Worm (Caenorhabditis elegans): Measurements from ENCODE around the gene cyp-13A3.

- TF ChIP-seq ama-1 (optimal IDR thresholded peaks at IDR 0.05): no peak
- TF ChIP-seq ets-7 (tag; optimal IDR thresholded peaks at IDR 0.05): no peak
- no peak for TF ChIP-seq flt-1 (GFP tag; IDR thresholded peaks at IDR 0.05)
- no peak for TF ChIP-seq ceh-36 (tag; optimal IDR thresholded peaks at IDR 0.05)
- no peak for TF ChIP-seq hmg-4 (GFP tag; optimal IDR thresholded peaks at IDR 0.05)
- TF ChIP-seq sea-1 (GFP tag; conservative IDR thresholded peaks at IDR 0.05): no peak
- no peak for TF ChIP-seq ceh-13 (GFP tag; optimal IDR thresholded peaks at IDR 0.05)
- no peak for TF ChIP-seq pes-1 (GFP tag; IDR thresholded peaks at IDR 0.05)
- no peak for TF ChIP-seq hmbx-1 (tag; optimal IDR thresholded peaks at IDR 0.05)
- no peak for TF ChIP-seq hnd-1 (tag; optimal IDR thresholded peaks at IDR 0.05)
- no peak for TF ChIP-seq B0310.2 (tag; optimal IDR thresholded peaks at IDR 0.05)
- no peak for TF ChIP-seq F13C5.2 (tag; optimal IDR thresholded peaks at IDR 0.05)
Observed at ce11 chrII:9775790-9776189, 17.3 kb downstream of the cyp-13A3 start, which contains the start of gene T10B9.9.

Measured in whole organism, early embryonic.